Worm (Caenorhabditis elegans): ENCODE data around the gene ape-1.

ape-1 gene

ce11 chrV:11672497-11672896 lies 3.2 kb upstream of the ape-1 start, which contains the start of gene lgc-44:
lgc-44 (minus strand) TSS chrV:11672597.
- no peak for TF ChIP-seq ceh-82 (tag; optimal IDR thresholded peaks at IDR 0.05)
- TF ChIP-seq unc-62 (GFP tag; optimal IDR thresholded peaks at IDR 0.05), result no peak
- TF ChIP-seq ceh-28 (tag; optimal IDR thresholded peaks at IDR 0.05), result peak; percentile 14
- no peak for TF ChIP-seq eor-1 (tag; optimal IDR thresholded peaks at IDR 0.05)

- TF ChIP-seq nhr-12 (tag; optimal IDR thresholded peaks at IDR 0.05) (no peak), lin-39 (tag; optimal IDR thresholded peaks at IDR 0.05) (no peak), nhr-25 (tag; optimal IDR thresholded peaks at IDR 0.05) (peak; percentile 36), zag-1 (tag; optimal IDR thresholded peaks at IDR 0.05) (no peak), unc-39 (tag; optimal IDR thresholded peaks at IDR 0.05) (no peak), mml-1 (tag; optimal IDR thresholded peaks at IDR 0.05) (no peak), ceh-9 (tag; optimal IDR thresholded peaks at IDR 0.05) (no peak), ceh-28 (tag; optimal IDR thresholded peaks at IDR 0.05) (no peak), nhr-23 (tag; optimal IDR thresholded peaks at IDR 0.05) (peak; percentile 23), pha-4 (tag; optimal IDR thresholded peaks at IDR 0.05) (no peak), eor-1 (tag; optimal IDR thresholded peaks at IDR 0.05) (no peak), elt-1 (tag; optimal IDR thresholded peaks at IDR 0.05) (no peak), fkh-10 (GFP tag; optimal IDR thresholded peaks at IDR 0.05) (no peak), pqm-1 (tag; optimal IDR thresholded peaks at IDR 0.05) (peak; percentile 1)
Observed at ce11 chrV:11673746-11674365, 1.9 kb upstream of the ape-1 start.

ce11 chrV:11674594-11675579 lies 851 bp upstream of the ape-1 start:
- TF ChIP-seq snpc-4 (tag; optimal IDR thresholded peaks at IDR 0.05) (no peak), pha-4 (tag; optimal IDR thresholded peaks at IDR 0.05) (peak; percentile 84), tbx-2 (tag; optimal IDR thresholded peaks at IDR 0.05) (no peak), ceh-16 (tag; optimal IDR thresholded peaks at IDR 0.05) (no peak), elt-2 (tag; optimal IDR thresholded peaks at IDR 0.05) (peak; percentile 70), nhr-76 (tag; optimal IDR thresholded peaks at IDR 0.05) (no peak), nhr-43 (tag; optimal IDR thresholded peaks at IDR 0.05; ENCODE audit: poor library complexity, severe bottlenecking) (no peak), fos-1 (tag; optimal IDR thresholded peaks at IDR 0.05) (no peak), aly-2 (tag; optimal IDR thresholded peaks at IDR 0.05) (no peak), nhr-28 (tag; optimal IDR thresholded peaks at IDR 0.05) (no peak), lin-15B (tag; optimal IDR thresholded peaks at IDR 0.05) (no peak), nhr-11 (tag; optimal IDR thresholded peaks at IDR 0.05) (no peak), elt-1 (tag; optimal IDR thresholded peaks at IDR 0.05) (no peak), R02D3.7 (tag; optimal IDR thresholded peaks at IDR 0.05) (no peak), ama-1 (optimal IDR thresholded peaks at IDR 0.05) (no peak), hmg-11 (tag; optimal IDR thresholded peaks at IDR 0.05) (no peak), jun-1 (tag; optimal IDR thresholded peaks at IDR 0.05) (peak; percentile 1), ceh-82 (tag; optimal IDR thresholded peaks at IDR 0.05) (no peak), elt-3 (tag; optimal IDR thresholded peaks at IDR 0.05) (no peak), pqm-1 (tag; optimal IDR thresholded peaks at IDR 0.05) (peak; percentile 50), nhr-23 (tag; optimal IDR thresholded peaks at IDR 0.05) (no peak), nhr-12 (tag; optimal IDR thresholded peaks at IDR 0.05) (no peak), eor-1 (tag; optimal IDR thresholded peaks at IDR 0.05) (no peak), fkh-10 (GFP tag; optimal IDR thresholded peaks at IDR 0.05) (peak; percentile 50), ceh-9 (tag; optimal IDR thresholded peaks at IDR 0.05) (no peak), mml-1 (tag; optimal IDR thresholded peaks at IDR 0.05) (no peak), ceh-28 (tag; optimal IDR thresholded peaks at IDR 0.05) (no peak), mdl-1 (tag; optimal IDR thresholded peaks at IDR 0.05) (no peak), unc-62 (GFP tag; optimal IDR thresholded peaks at IDR 0.05) (no peak), nhr-25 (tag; optimal IDR thresholded peaks at IDR 0.05) (peak; percentile 2), ztf-11 (tag; optimal IDR thresholded peaks at IDR 0.05) (no peak), unc-39 (tag; optimal IDR thresholded peaks at IDR 0.05) (no peak), lsy-12 (tag; optimal IDR thresholded peaks at IDR 0.05) (no peak), nfya-1 (tag; optimal IDR thresholded peaks at IDR 0.05; ENCODE audit: insufficient read depth) (no peak), ZK546.5 (tag; optimal IDR thresholded peaks at IDR 0.05) (no peak)

Measured in whole organism, L3 larva.